Worm (Caenorhabditis elegans) whole organism, L3 larva: ENCODE measurements around the gene R04B5.11.

Experiments
- ama-1 ChIP-seq: fragments of 150-350 bp; optimal IDR thresholded peaks from 2 replicates; lab custom pipeline; 2018
- fos-1 ChIP-seq: fragments of 150-350 bp; optimal IDR thresholded peaks from 2 replicates; lab custom pipeline; 2014; ENCODE audit warnings: missing biosample characterization, missing genetic modification characterization
- pha-4 ChIP-seq: fragments of 150-350 bp; optimal IDR thresholded peaks from 2 replicates; lab custom pipeline; 2014; ENCODE audit warnings: missing biosample characterization, missing genetic modification reagents, missing genetic modification characterization
- unc-39 ChIP-seq: sonication (generic microtip); optimal IDR thresholded peaks from 4 replicates; lab custom pipeline; 2017; ENCODE audit warnings: missing biosample characterization, missing genetic modification characterization
- ztf-11 ChIP-seq: fragments of 150-350 bp; optimal IDR thresholded peaks from 2 replicates; lab custom pipeline; 2014; ENCODE audit warnings: missing biosample characterization, missing genetic modification characterization

- TF ChIP-seq fos-1 (no peak), ztf-11 (tag; lab: Kevin White, UChicago) (no peak), ama-1 (no peak), unc-39 (no peak), pha-4 (tag; lab: Kevin White, UChicago) (no peak)
Observed at ce11 chrV:10101916-10102315, 10.9 kb upstream of the R04B5.11 start, which contains the start of gene C08B6.14.
